Worm (Caenorhabditis elegans) whole organism, L3 larva: ENCODE measurements around the gene ZK154.5.

ENCODE experiments used
- R02D3.7 ChIP-seq: fragments of 150-350 bp; optimal IDR thresholded peaks from 2 replicates; lab custom pipeline; 2014; ENCODE audit warnings: missing biosample characterization, missing genetic modification characterization
- ceh-16 ChIP-seq: sonication (generic microtip); optimal IDR thresholded peaks from 2 replicates; lab custom pipeline; 2017; ENCODE audit warnings: missing biosample characterization, missing genetic modification characterization
- ceh-28 ChIP-seq: fragments of 150-350 bp; optimal IDR thresholded peaks from 2 replicates; lab custom pipeline; 2014; ENCODE audit warnings: missing biosample characterization, missing genetic modification reagents, missing genetic modification characterization
- ceh-82 ChIP-seq: fragments of 150-350 bp; optimal IDR thresholded peaks from 2 replicates; lab custom pipeline; 2014; ENCODE audit warnings: missing biosample characterization, missing genetic modification characterization
- ceh-9 ChIP-seq: sonication (generic microtip); optimal IDR thresholded peaks from 2 replicates; lab custom pipeline; 2018; ENCODE audit warnings: missing biosample characterization, missing genetic modification characterization
- daf-12 ChIP-seq: fragments of 150-350 bp; optimal IDR thresholded peaks from 2 replicates; lab custom pipeline; 2014; ENCODE audit warnings: missing biosample characterization, missing genetic modification reagents, missing genetic modification characterization
- egl-27 ChIP-seq: sonication (generic microtip); optimal IDR thresholded peaks from 4 replicates; lab custom pipeline; 2017; ENCODE audit warnings: missing biosample characterization, missing genetic modification reagents, missing genetic modification characterization
- egl-5 ChIP-seq: fragments of 150-350 bp; optimal IDR thresholded peaks from 2 replicates; lab custom pipeline; 2017; ENCODE audit warnings: missing biosample characterization, missing genetic modification reagents, missing genetic modification characterization, inconsistent platforms
- elt-1 ChIP-seq: fragments of 150-350 bp; optimal IDR thresholded peaks from 2 replicates; lab custom pipeline; 2014; ENCODE audit warnings: missing biosample characterization, missing genetic modification characterization
- elt-2 ChIP-seq: sonication (generic microtip); optimal IDR thresholded peaks from 2 replicates; lab custom pipeline; 2016; ENCODE audit warnings: missing genetic modification reagents, mild to moderate bottlenecking, missing genetic modification characterization, missing compliant biosample characterization
- elt-3 ChIP-seq, 3 experiments: fragments of 150-350 bp in 1 of 3; sonication (generic microtip) in 2 of 3; optimal IDR thresholded peaks; 2 replicates in 2 of 3; 4 replicates in 1 of 3; lab custom pipeline; 2014 to 2017; ENCODE audit warnings: missing biosample characterization in 3 of 3, missing genetic modification characterization in 3 of 3
- eor-1 ChIP-seq, 2 experiments: fragments of 150-350 bp; optimal IDR thresholded peaks; 2 replicates each; lab custom pipeline; 2014 to 2018; ENCODE audit warnings: missing biosample characterization in 2 of 2, missing genetic modification characterization in 2 of 2
- fkh-10 ChIP-seq: sonication (generic microtip); optimal IDR thresholded peaks from 2 replicates; lab custom pipeline; 2017; ENCODE audit warnings: missing biosample characterization, missing genetic modification reagents, missing genetic modification characterization
- fkh-2 ChIP-seq: fragments of 150-350 bp; optimal IDR thresholded peaks from 2 replicates; lab custom pipeline; 2014; ENCODE audit warnings: missing biosample characterization, missing genetic modification reagents, missing genetic modification characterization
- hmg-11 ChIP-seq: sonication (generic microtip); optimal IDR thresholded peaks from 2 replicates; lab custom pipeline; 2016; ENCODE audit warnings: missing genetic modification characterization, missing compliant biosample characterization
- jun-1 ChIP-seq: fragments of 150-350 bp; optimal IDR thresholded peaks from 2 replicates; lab custom pipeline; 2014; ENCODE audit warnings: missing biosample characterization, missing genetic modification reagents, missing genetic modification characterization
- lin-15B ChIP-seq: fragments of 150-350 bp; optimal IDR thresholded peaks from 2 replicates; lab custom pipeline; 2014; ENCODE audit warnings: missing biosample characterization, missing genetic modification characterization
- lin-39 ChIP-seq: fragments of 150-350 bp; optimal IDR thresholded peaks from 2 replicates; lab custom pipeline; 2018; ENCODE audit warnings: missing biosample characterization, missing genetic modification reagents, missing genetic modification characterization
- lsy-12 ChIP-seq: sonication (generic microtip); optimal IDR thresholded peaks from 2 replicates; lab custom pipeline; 2016; ENCODE audit warnings: mild to moderate bottlenecking, missing genetic modification characterization, missing compliant biosample characterization
- mdl-1 ChIP-seq: fragments of 150-350 bp; optimal IDR thresholded peaks from 2 replicates; lab custom pipeline; 2014; ENCODE audit warnings: missing biosample characterization, missing genetic modification characterization
- mml-1 ChIP-seq: fragments of 150-350 bp; sonication (generic microtip); optimal IDR thresholded peaks from 3 replicates; lab custom pipeline; 2014; ENCODE audit warnings: missing biosample characterization, missing genetic modification characterization
- nfya-1 ChIP-seq: sonication (generic microtip); optimal IDR thresholded peaks from 2 replicates; lab custom pipeline; 2017; ENCODE audit warnings: missing genetic modification characterization, mild to moderate bottlenecking, missing compliant biosample characterization, antibody characterized with exemption, moderate library complexity; ENCODE audit not compliant: insufficient read depth
- nhr-11 ChIP-seq: fragments of 150-350 bp; optimal IDR thresholded peaks from 2 replicates; lab custom pipeline; 2014; ENCODE audit warnings: missing biosample characterization, missing genetic modification characterization
- nhr-12 ChIP-seq: fragments of 150-350 bp; optimal IDR thresholded peaks from 2 replicates; lab custom pipeline; 2014; ENCODE audit warnings: missing biosample characterization, missing genetic modification characterization
- nhr-23 ChIP-seq: fragments of 150-350 bp; optimal IDR thresholded peaks from 2 replicates; lab custom pipeline; 2014; ENCODE audit warnings: missing biosample characterization, missing genetic modification reagents, missing genetic modification characterization
- nhr-237 ChIP-seq: fragments of 150-350 bp; optimal IDR thresholded peaks from 2 replicates; lab custom pipeline; 2014; ENCODE audit warnings: missing biosample characterization, missing genetic modification characterization
- nhr-25 ChIP-seq: sonication (generic microtip); optimal IDR thresholded peaks from 2 replicates; lab custom pipeline; 2017; ENCODE audit warnings: missing biosample characterization, missing genetic modification characterization
- nhr-28 ChIP-seq: fragments of 150-350 bp; optimal IDR thresholded peaks from 2 replicates; lab custom pipeline; 2014; ENCODE audit warnings: missing biosample characterization, missing genetic modification characterization
- nhr-43 ChIP-seq: sonication (generic microtip); optimal IDR thresholded peaks from 2 replicates; lab custom pipeline; 2016; ENCODE audit warnings: mild to moderate bottlenecking, missing genetic modification characterization, missing compliant biosample characterization; ENCODE audit not compliant: poor library complexity, severe bottlenecking
- nhr-67 ChIP-seq: fragments of 150-350 bp; optimal IDR thresholded peaks from 2 replicates; lab custom pipeline; 2014; ENCODE audit warnings: missing biosample characterization, missing genetic modification characterization
- nhr-76 ChIP-seq: fragments of 150-350 bp; sonication (generic microtip); optimal IDR thresholded peaks from 5 replicates; lab custom pipeline; 2014; ENCODE audit warnings: missing biosample characterization, missing genetic modification characterization
- nhr-77 ChIP-seq: fragments of 150-350 bp; optimal IDR thresholded peaks from 2 replicates; lab custom pipeline; 2014; ENCODE audit warnings: missing biosample characterization, missing genetic modification characterization
- pha-4 ChIP-seq: fragments of 150-350 bp; optimal IDR thresholded peaks from 2 replicates; lab custom pipeline; 2014; ENCODE audit warnings: missing biosample characterization, missing genetic modification reagents, missing genetic modification characterization
- pqm-1 ChIP-seq: fragments of 150-350 bp; optimal IDR thresholded peaks from 2 replicates; lab custom pipeline; 2017; ENCODE audit warnings: missing biosample characterization, missing genetic modification characterization, inconsistent platforms
- sea-2 ChIP-seq: fragments of 150-350 bp; sonication (generic microtip); optimal IDR thresholded peaks from 4 replicates; lab custom pipeline; 2014; ENCODE audit warnings: missing biosample characterization, missing genetic modification reagents, missing genetic modification characterization
- skn-1 ChIP-seq: fragments of 150-350 bp; optimal IDR thresholded peaks from 2 replicates; lab custom pipeline; 2014; ENCODE audit warnings: missing biosample characterization, missing genetic modification characterization
- snpc-4 ChIP-seq: fragments of 150-350 bp; optimal IDR thresholded peaks from 2 replicates; lab custom pipeline; 2014; ENCODE audit warnings: missing biosample characterization, missing genetic modification characterization
- tbx-2 ChIP-seq: sonication (generic microtip); optimal IDR thresholded peaks from 2 replicates; lab custom pipeline; 2016; ENCODE audit warnings: mild to moderate bottlenecking, missing genetic modification characterization, missing compliant biosample characterization
- unc-39 ChIP-seq: sonication (generic microtip); optimal IDR thresholded peaks from 4 replicates; lab custom pipeline; 2017; ENCODE audit warnings: missing biosample characterization, missing genetic modification characterization
- unc-62 ChIP-seq: fragments of 150-350 bp; sonication (generic microtip); optimal IDR thresholded peaks from 4 replicates; lab custom pipeline; 2014; ENCODE audit warnings: missing biosample characterization, missing genetic modification reagents, missing genetic modification characterization
- zag-1 ChIP-seq: fragments of 150-350 bp; optimal IDR thresholded peaks from 2 replicates; lab custom pipeline; 2014; ENCODE audit warnings: missing biosample characterization, missing genetic modification characterization
- ztf-11 ChIP-seq: fragments of 150-350 bp; optimal IDR thresholded peaks from 2 replicates; lab custom pipeline; 2014; ENCODE audit warnings: missing biosample characterization, missing genetic modification characterization
- ztf-4 ChIP-seq: fragments of 150-350 bp; optimal IDR thresholded peaks from 2 replicates; lab custom pipeline; 2014; ENCODE audit warnings: missing biosample characterization, missing genetic modification characterization

ZK154.5 gene

ce11 chrX:7817555-7817954, 29.8 kb upstream of the ZK154.5 start:
- TF ChIP-seq nhr-25 (tag; lab: Kevin White, UChicago) (no peak), nfya-1 (no peak), nhr-11 (tag; lab: Kevin White, UChicago) (no peak), egl-5 (tag; lab: Kevin White, UChicago) (no peak), ceh-28 (no peak), pha-4 (tag; lab: Kevin White, UChicago) (no peak), ceh-82 (no peak), elt-3 (tag; optimal IDR thresholded peaks at IDR 0.05; lab: Kevin White, UChicago) (no peak), lin-15B (no peak), skn-1 (tag; lab: Kevin White, UChicago) (no peak), unc-62 (GFP tag; lab: Kevin White, UChicago) (no peak), eor-1 (tag; optimal IDR thresholded peaks at IDR 0.05; lab: Kevin White, UChicago) (no peak), fkh-2 (no peak)

- no peak for TF ChIP-seq lin-15B
- no peak for TF ChIP-seq nhr-43
- TF ChIP-seq nhr-28 (tag; lab: Kevin White, UChicago) = no peak
- no peak for TF ChIP-seq sea-2 (GFP tag; lab: Kevin White, UChicago)
- TF ChIP-seq nhr-76 (tag; lab: Kevin White, UChicago) = no peak
- no peak for TF ChIP-seq zag-1 (tag; lab: Kevin White, UChicago)
- TF ChIP-seq nhr-77 (tag; lab: Kevin White, UChicago) = no peak
These were observed 28.8 kb upstream of the ZK154.5 start, which contains the start of the genes sek-1 and R03G5.6 for ce11 chrX:7816434-7816974. TSS of gene sek-1 (plus strand) at chrX:7816734. TSS of gene R03G5.6 (minus strand) at chrX:7816924.

- no peak for TF ChIP-seq nhr-67 (tag; lab: Kevin White, UChicago)
- no peak for TF ChIP-seq egl-27 (tag; lab: Kevin White, UChicago)
- no peak for TF ChIP-seq hmg-11 (tag; lab: Kevin White, UChicago)
- TF ChIP-seq nhr-12 (tag; lab: Kevin White, UChicago) = no peak
- TF ChIP-seq elt-1 (tag; lab: Kevin White, UChicago) = no peak
- no peak for TF ChIP-seq unc-62 (GFP tag; lab: Kevin White, UChicago)
- TF ChIP-seq elt-3 (tag; optimal IDR thresholded peaks at IDR 0.05; lab: Kevin White, UChicago) = no peak
- TF ChIP-seq elt-2 (tag; lab: Kevin White, UChicago) = no peak
- TF ChIP-seq egl-5 (tag; lab: Kevin White, UChicago) = no peak
- TF ChIP-seq nhr-25 (tag; lab: Kevin White, UChicago) = no peak
- TF ChIP-seq ceh-28 = no peak
- no peak for TF ChIP-seq lsy-12 (tag; lab: Kevin White, UChicago)
- no peak for TF ChIP-seq ceh-82
- TF ChIP-seq, all 47 proteins: peak for 0
These were observed 27.5 kb upstream of the ZK154.5 start for ce11 chrX:7815230-7815629.

ce11 chrX:7814747-7815146, 27.0 kb upstream of the ZK154.5 start:
- TF ChIP-seq unc-39 (tag; lab: Kevin White, UChicago) (no peak), nhr-25 (tag; lab: Kevin White, UChicago) (peak; percentile 62), ceh-9 (tag; lab: Kevin White, UChicago) (no peak), fkh-10 (GFP tag; lab: Kevin White, UChicago) (no peak), fkh-2 (no peak), lin-39 (tag; lab: Kevin White, UChicago) (no peak), egl-5 (tag; lab: Kevin White, UChicago) (no peak), sea-2 (GFP tag; lab: Kevin White, UChicago) (no peak), snpc-4 (tag; lab: Kevin White, UChicago) (no peak), nhr-12 (tag; lab: Kevin White, UChicago) (no peak), lsy-12 (tag; lab: Kevin White, UChicago) (no peak), ztf-11 (tag; lab: Kevin White, UChicago) (no peak), pqm-1 (tag; lab: Kevin White, UChicago) (peak; percentile 86), nhr-23 (tag; lab: Kevin White, UChicago) (peak; percentile 67), unc-62 (GFP tag; lab: Kevin White, UChicago) (no peak), mml-1 (tag; lab: Kevin White, UChicago) (no peak), nhr-76 (tag; lab: Kevin White, UChicago) (no peak), ztf-4 (no peak), pha-4 (tag; lab: Kevin White, UChicago) (peak; percentile 71), zag-1 (tag; lab: Kevin White, UChicago) (no peak), ceh-28 (peak; percentile 77), R02D3.7 (tag; lab: Kevin White, UChicago) (no peak), elt-2 (tag; lab: Kevin White, UChicago) (peak; percentile 88), elt-3 (tag; optimal IDR thresholded peaks at IDR 0.05; lab: Kevin White, UChicago) (no peak), nhr-237 (no peak), tbx-2 (no peak), ceh-82 (no peak), ceh-16 (no peak), nhr-43 (no peak), nhr-77 (tag; lab: Kevin White, UChicago) (no peak), nhr-11 (tag; lab: Kevin White, UChicago) (no peak), nfya-1 (peak; percentile 21), nhr-67 (tag; lab: Kevin White, UChicago) (no peak), jun-1 (peak; percentile 34), elt-1 (tag; lab: Kevin White, UChicago) (no peak), daf-12 (tag; lab: Kevin White, UChicago) (no peak), mdl-1 (tag; lab: Kevin White, UChicago) (no peak), skn-1 (tag; lab: Kevin White, UChicago) (no peak), lin-15B (no peak)
